Worm (Caenorhabditis elegans) whole organism, young adult: Measurements from ENCODE around the gene Y69A2AR.23.

Experiments
- D2030.7 ChIP-seq: fragments of 200-800 bp; sonication (Bioruptor generic); IDR thresholded peaks from 2 replicates; pipeline ENCODE4 v1.3.6; 2022; ENCODE audit warnings: missing genetic modification reagents, missing genetic modification characterization, missing compliant biosample characterization
- F33H1.4 ChIP-seq: fragments of 200-800 bp; sonication (Bioruptor generic); IDR thresholded peaks from 2 replicates; pipeline ENCODE4 v1.3.6; 2022; ENCODE audit warnings: missing genetic modification reagents, missing genetic modification characterization, missing compliant biosample characterization
- F37B4.10 ChIP-seq: fragments of 200-800 bp; sonication (Bioruptor generic); IDR thresholded peaks from 2 replicates; pipeline ENCODE4 v1.3.6; 2022; ENCODE audit warnings: missing genetic modification characterization, missing compliant biosample characterization
- ama-1 ChIP-seq, 3 experiments: fragments of 150-350 bp in 1 of 3; sonication (generic microtip) in 2 of 3; optimal IDR thresholded peaks; 2 replicates each; lab custom pipeline; 2014 to 2018; ENCODE audit warnings: missing biosample characterization in 2 of 3, missing genetic modification characterization in 2 of 3, missing genetic modification reagents in 2 of 3
- cebp-2 ChIP-seq: fragments of 200-800 bp; sonication (Bioruptor generic); IDR thresholded peaks from 2 replicates; pipeline ENCODE4 v1.3.6; 2022; ENCODE audit warnings: missing genetic modification characterization, missing compliant biosample characterization
- ceh-40 ChIP-seq: fragments of 200-800 bp; sonication (Bioruptor generic); IDR thresholded peaks from 2 replicates; pipeline ENCODE4 v1.3.6; 2022; ENCODE audit warnings: missing genetic modification characterization, missing compliant biosample characterization
- lin-40 ChIP-seq: sonication (generic microtip); optimal IDR thresholded peaks from 2 replicates; lab custom pipeline; 2016; ENCODE audit warnings: missing genetic modification characterization, mild to moderate bottlenecking, missing compliant biosample characterization, missing genotype, missing genetic modification reagents
- madf-8 ChIP-seq: fragments of 200-800 bp; sonication (Bioruptor generic); conservative IDR thresholded peaks from 2 replicates; pipeline ENCODE4 v1.3.6; 2022; ENCODE audit warnings: missing genetic modification reagents, missing genetic modification characterization, missing compliant biosample characterization
- nfya-1 ChIP-seq: sonication (generic microtip); optimal IDR thresholded peaks from 2 replicates; lab custom pipeline; 2017; ENCODE audit warnings: antibody characterized with exemption, missing compliant biosample characterization, missing genetic modification characterization, borderline replicate concordance; ENCODE audit not compliant: insufficient read depth
- nhr-27 ChIP-seq: fragments of 200-800 bp; sonication (Bioruptor generic); optimal IDR thresholded peaks from 2 replicates; lab custom pipeline; 2018; ENCODE audit warnings: mild to moderate bottlenecking, missing genetic modification characterization, moderate library complexity, missing compliant biosample characterization
- pha-4 ChIP-seq: fragments of 150-350 bp; sonication (generic microtip); optimal IDR thresholded peaks from 2 replicates; lab custom pipeline; 2014; ENCODE audit warnings: missing biosample characterization, missing genetic modification reagents, missing genetic modification characterization
- repo-1 ChIP-seq: sonication (generic microtip); optimal IDR thresholded peaks from 2 replicates; lab custom pipeline; 2017; ENCODE audit warnings: mild to moderate bottlenecking, missing genetic modification characterization, missing compliant biosample characterization
- sdz-38 ChIP-seq: sonication (generic microtip); optimal IDR thresholded peaks from 2 replicates; lab custom pipeline; 2016; ENCODE audit warnings: missing genotype, missing genetic modification characterization, missing compliant biosample characterization
- unc-62 ChIP-seq: fragments of 150-350 bp; optimal IDR thresholded peaks from 2 replicates; lab custom pipeline; 2014; ENCODE audit warnings: missing biosample characterization, missing genetic modification reagents, missing genetic modification characterization

- TF ChIP-seq cebp-2 (GFP tag; lab: Robert Waterston, UW) (no peak), ceh-40 (GFP tag; lab: Robert Waterston, UW) (no peak), pha-4 (no peak), madf-8 (GFP tag; lab: Robert Waterston, UW) (no peak), F37B4.10 (GFP tag; lab: Robert Waterston, UW) (no peak), sdz-38 (tag; lab: Kevin White, UChicago) (no peak), lin-40 (tag; lab: Kevin White, UChicago) (no peak), ama-1 (optimal IDR thresholded peaks at IDR 0.05; lab: Kevin White, UChicago) (no peak), ama-1 (GFP tag; optimal IDR thresholded peaks at IDR 0.05; lab: Kevin White, UChicago) (no peak), F33H1.4 (no peak), repo-1 (no peak), nfya-1 (tag; lab: Kevin White, UChicago) (no peak), unc-62 (no peak), D2030.7 (GFP tag; lab: Robert Waterston, UW) (no peak), nhr-27 (tag; lab: Kevin White, UChicago) (no peak)
Measured at ce11 chrIV:2549542-2549941, 1.9 kb downstream of the Y69A2AR.23 start.
